Worm (Caenorhabditis elegans): ENCODE results near the gene F21H12.3.

Gene F21H12.3

ce11 chrII:6047639-6048159 lies 35.0 kb upstream of the F21H12.3 start, which contains the start of the genes R12C12.6 and ran-5:
Gene R12C12.6, minus strand, starts transcription at chrII:6047867.
Gene ran-5, plus strand, starts transcription at chrII:6048109.
- TF ChIP-seq nhr-129 (tag; optimal IDR thresholded peaks at IDR 0.05) (peak; percentile 67), snpc-4 (tag; optimal IDR thresholded peaks at IDR 0.05) (peak; percentile 53), sem-4 (tag; optimal IDR thresholded peaks at IDR 0.05) (peak; percentile 70), sma-9 (GFP tag; optimal IDR thresholded peaks at IDR 0.05) (peak; percentile 93), sma-9 (tag; optimal IDR thresholded peaks at IDR 0.05) (no peak), ama-1 (optimal IDR thresholded peaks at IDR 0.05) (peak; percentile 64), fos-1 (tag; optimal IDR thresholded peaks at IDR 0.05) (peak; percentile 71), unc-39 (tag; optimal IDR thresholded peaks at IDR 0.05) (no peak), nhr-21 (tag; optimal IDR thresholded peaks at IDR 0.05) (peak; percentile 74), elt-1 (tag; optimal IDR thresholded peaks at IDR 0.05) (no peak), egl-27 (tag; optimal IDR thresholded peaks at IDR 0.05) (peak; percentile 71), ZK546.5 (tag; optimal IDR thresholded peaks at IDR 0.05) (no peak), dmd-4 (tag; optimal IDR thresholded peaks at IDR 0.05) (no peak), lsy-2 (tag; optimal IDR thresholded peaks at IDR 0.05) (peak; percentile 87 to 93), peb-1 (tag; optimal IDR thresholded peaks at IDR 0.05) (no peak), nhr-77 (tag; optimal IDR thresholded peaks at IDR 0.05) (no peak), elt-3 (tag; optimal IDR thresholded peaks at IDR 0.05) (no peak), unc-62 (GFP tag; optimal IDR thresholded peaks at IDR 0.05) (peak; percentile 5), nhr-6 (tag; optimal IDR thresholded peaks at IDR 0.05) (peak; percentile 76), ztf-11 (tag; optimal IDR thresholded peaks at IDR 0.05) (no peak), C34F6.9 (tag; optimal IDR thresholded peaks at IDR 0.05) (peak; percentile 91), lin-39 (tag; optimal IDR thresholded peaks at IDR 0.05) (no peak), ceh-82 (tag; optimal IDR thresholded peaks at IDR 0.05) (no peak), nhr-11 (tag; optimal IDR thresholded peaks at IDR 0.05) (no peak), nhr-237 (tag; optimal IDR thresholded peaks at IDR 0.05) (no peak), blmp-1 (tag; optimal IDR thresholded peaks at IDR 0.05; ENCODE audit: insufficient read depth) (peak; percentile 27), ztf-1 (GFP tag; conservative IDR thresholded peaks at IDR 0.05) (no peak), alr-1 (tag; optimal IDR thresholded peaks at IDR 0.05) (no peak), nhr-23 (tag; optimal IDR thresholded peaks at IDR 0.05) (no peak), lin-13 (GFP tag; optimal IDR thresholded peaks at IDR 0.05) (peak; percentile 75), unc-55 (GFP tag; optimal IDR thresholded peaks at IDR 0.05) (peak; percentile 89), skn-1 (tag; optimal IDR thresholded peaks at IDR 0.05) (no peak), zag-1 (tag; optimal IDR thresholded peaks at IDR 0.05) (no peak), gmeb-1 (tag; optimal IDR thresholded peaks at IDR 0.05) (peak; percentile 89), sma-3 (GFP tag; optimal IDR thresholded peaks at IDR 0.05) (peak; percentile 76), crh-2 (tag; optimal IDR thresholded peaks at IDR 0.05) (peak; percentile 84), F13H6.1 (tag; optimal IDR thresholded peaks at IDR 0.05) (peak; percentile 83), mbf-1 (tag; optimal IDR thresholded peaks at IDR 0.05) (no peak), nhr-10 (tag; optimal IDR thresholded peaks at IDR 0.05) (peak; percentile 50), R02D3.7 (tag; optimal IDR thresholded peaks at IDR 0.05) (peak; percentile 37), nhr-25 (tag; optimal IDR thresholded peaks at IDR 0.05) (peak; percentile 85), mdl-1 (tag; optimal IDR thresholded peaks at IDR 0.05) (peak in 1 of 2 experiments; percentile 32), Y55F3AM.14 (GFP tag; optimal IDR thresholded peaks at IDR 0.05) (no peak), aly-2 (tag; optimal IDR thresholded peaks at IDR 0.05) (no peak), lin-11 (tag; optimal IDR thresholded peaks at IDR 0.05) (peak; percentile 22), ceh-16 (tag; optimal IDR thresholded peaks at IDR 0.05) (peak; percentile 70), ztf-4 (tag; optimal IDR thresholded peaks at IDR 0.05) (peak; percentile 60), mab-5 (tag; optimal IDR thresholded peaks at IDR 0.05) (peak; percentile 83), nhr-12 (tag; optimal IDR thresholded peaks at IDR 0.05) (no peak)

Measured in whole organism, L2 larva.